Worm (Caenorhabditis elegans) whole organism, young adult: ENCODE data around the gene ZK1086.2.

Experiments used
- T07F8.4 ChIP-seq: sonication (generic microtip); optimal IDR thresholded peaks from 2 replicates; lab custom pipeline; 2016; ENCODE audit warnings: mild to moderate bottlenecking, missing genetic modification characterization, moderate library complexity, missing compliant biosample characterization
- T26A5.8 ChIP-seq: sonication (generic microtip); optimal IDR thresholded peaks from 2 replicates; lab custom pipeline; 2016; ENCODE audit warnings: missing genetic modification characterization, missing compliant biosample characterization
- aptf-3 ChIP-seq: fragments of 200-800 bp; sonication (Bioruptor generic); IDR thresholded peaks from 2 replicates; pipeline ENCODE4 v1.3.6; 2022; ENCODE audit warnings: missing genetic modification characterization, missing compliant biosample characterization
- atf-7 ChIP-seq: sonication (generic microtip); optimal IDR thresholded peaks from 2 replicates; lab custom pipeline; 2017; ENCODE audit warnings: mild to moderate bottlenecking, missing genetic modification characterization, missing compliant biosample characterization
- athp-1 ChIP-seq: sonication (generic microtip); optimal IDR thresholded peaks from 2 replicates; lab custom pipeline; 2017; ENCODE audit warnings: mild to moderate bottlenecking, missing genetic modification characterization, missing compliant biosample characterization
- attf-5 ChIP-seq: fragments of 200-800 bp; sonication (Bioruptor generic); optimal IDR thresholded peaks from 2 replicates; lab custom pipeline; 2018; ENCODE audit warnings: mild to moderate bottlenecking, missing genetic modification characterization, missing compliant biosample characterization
- cebp-1 ChIP-seq, 2 experiments: fragments of 200-800 bp in 1 of 2; sonication (Bioruptor generic) in 1 of 2; sonication (generic microtip) in 1 of 2; IDR thresholded peaks in 1 of 2; optimal IDR thresholded peaks in 1 of 2; 2 replicates each; pipeline versions ENCODE4 v1.3.6 to Lab custom; 2017 to 2022; ENCODE audit warnings: missing compliant biosample characterization in 2 of 2, missing genetic modification characterization in 2 of 2, mild to moderate bottlenecking in 1 of 2, missing genetic modification reagents in 1 of 2, moderate library complexity in 1 of 2
- cebp-2 ChIP-seq: fragments of 200-800 bp; sonication (Bioruptor generic); IDR thresholded peaks from 2 replicates; pipeline ENCODE4 v1.3.6; 2022; ENCODE audit warnings: missing genetic modification characterization, missing compliant biosample characterization
- chd-7 ChIP-seq: sonication (generic microtip); optimal IDR thresholded peaks from 2 replicates; lab custom pipeline; 2016; ENCODE audit warnings: mild to moderate bottlenecking, missing genetic modification characterization, moderate library complexity, missing compliant biosample characterization
- efl-1 ChIP-seq: fragments of 150-350 bp; optimal IDR thresholded peaks from 2 replicates; lab custom pipeline; 2014; ENCODE audit warnings: missing biosample characterization, missing genetic modification reagents, missing genetic modification characterization
- egl-18 ChIP-seq: fragments of 200-800 bp; sonication (Bioruptor generic); IDR thresholded peaks from 2 replicates; pipeline ENCODE4 v1.3.6; 2022; ENCODE audit warnings: missing genetic modification reagents, missing genetic modification characterization, missing compliant biosample characterization
- egrh-3 ChIP-seq: fragments of 200-800 bp; sonication (Bioruptor generic); IDR thresholded peaks from 2 replicates; pipeline ENCODE4 v1.3.6; 2022; ENCODE audit warnings: missing genetic modification reagents, missing genetic modification characterization, missing compliant biosample characterization
- hlh-12 ChIP-seq: sonication (generic microtip); optimal IDR thresholded peaks from 2 replicates; lab custom pipeline; 2016; ENCODE audit warnings: missing genetic modification characterization, missing compliant biosample characterization
- hlh-26 ChIP-seq: fragments of 200-800 bp; sonication (Bioruptor generic); conservative IDR thresholded peaks from 2 replicates; pipeline ENCODE4 v1.3.6; 2022; ENCODE audit warnings: missing genetic modification reagents, missing genetic modification characterization, missing compliant biosample characterization
- hmg-1.2 ChIP-seq: fragments of 200-800 bp; sonication (Bioruptor generic); IDR thresholded peaks from 2 replicates; pipeline ENCODE4 v1.3.6; 2022; ENCODE audit warnings: missing genetic modification reagents, missing genetic modification characterization, missing compliant biosample characterization
- lag-1 ChIP-seq: fragments of 200-800 bp; sonication (Bioruptor generic); IDR thresholded peaks from 2 replicates; pipeline ENCODE4 v1.3.6; 2022; ENCODE audit warnings: missing genetic modification reagents, missing genetic modification characterization, missing compliant biosample characterization
- let-607 ChIP-seq, 2 experiments: fragments of 200-800 bp in 1 of 2; sonication (Bioruptor generic) in 1 of 2; sonication (generic microtip) in 1 of 2; optimal IDR thresholded peaks; 2 replicates each; lab custom pipeline; 2016 to 2018; ENCODE audit warnings: mild to moderate bottlenecking in 2 of 2, missing compliant biosample characterization in 2 of 2, missing genetic modification characterization in 2 of 2, moderate library complexity in 2 of 2, missing genotype in 1 of 2
- lin-35 ChIP-seq, 3 experiments: fragments of 150-350 bp in 2 of 3; sonication (generic microtip) in 1 of 3; optimal IDR thresholded peaks; 2 replicates each; lab custom pipeline; 2014 to 2018; ENCODE audit warnings: missing biosample characterization in 3 of 3, missing genetic modification characterization in 3 of 3, missing genetic modification reagents in 3 of 3
- lin-40 ChIP-seq: sonication (generic microtip); optimal IDR thresholded peaks from 2 replicates; lab custom pipeline; 2016; ENCODE audit warnings: missing genetic modification characterization, mild to moderate bottlenecking, missing compliant biosample characterization, missing genotype, missing genetic modification reagents
- madf-10 ChIP-seq: sonication (generic microtip); optimal IDR thresholded peaks from 2 replicates; lab custom pipeline; 2016; ENCODE audit warnings: mild to moderate bottlenecking, missing genetic modification characterization, missing compliant biosample characterization
- madf-8 ChIP-seq: fragments of 200-800 bp; sonication (Bioruptor generic); conservative IDR thresholded peaks from 2 replicates; pipeline ENCODE4 v1.3.6; 2022; ENCODE audit warnings: missing genetic modification reagents, missing genetic modification characterization, missing compliant biosample characterization
- nfyb-1 ChIP-seq: fragments of 200-800 bp; sonication (Bioruptor generic); IDR thresholded peaks from 2 replicates; pipeline ENCODE4 v1.3.6; 2022; ENCODE audit warnings: missing genetic modification reagents, missing genetic modification characterization, missing compliant biosample characterization
- nhr-120 ChIP-seq: fragments of 200-800 bp; sonication (Bioruptor generic); IDR thresholded peaks from 2 replicates; pipeline ENCODE4 v1.3.6; 2022; ENCODE audit warnings: missing genetic modification characterization, missing compliant biosample characterization
- nhr-80 ChIP-seq: sonication (generic microtip); optimal IDR thresholded peaks from 2 replicates; lab custom pipeline; 2016; ENCODE audit warnings: missing genetic modification characterization, missing compliant biosample characterization
- nhr-90 ChIP-seq: sonication (generic microtip); optimal IDR thresholded peaks from 2 replicates; lab custom pipeline; 2016; ENCODE audit warnings: missing genotype, mild to moderate bottlenecking, missing genetic modification characterization, missing compliant biosample characterization
- pbrm-1 ChIP-seq: fragments of 200-800 bp; sonication (Bioruptor generic); IDR thresholded peaks from 2 replicates; pipeline ENCODE4 v1.3.6; 2022; ENCODE audit warnings: missing genetic modification reagents, missing genetic modification characterization, missing compliant biosample characterization
- pha-4 ChIP-seq: fragments of 150-350 bp; sonication (generic microtip); optimal IDR thresholded peaks from 2 replicates; lab custom pipeline; 2014; ENCODE audit warnings: missing biosample characterization, missing genetic modification reagents, missing genetic modification characterization
- rec-8 ChIP-seq, 2 experiments: sonication (generic microtip); optimal IDR thresholded peaks; 2 replicates each; lab custom pipeline; 2016; ENCODE audit warnings: mild to moderate bottlenecking in 2 of 2, missing genetic modification characterization in 2 of 2, missing genetic modification reagents in 2 of 2, missing genotype in 2 of 2, missing biosample characterization in 1 of 2, missing compliant biosample characterization in 1 of 2, moderate library complexity in 1 of 2
- snpc-4 ChIP-seq, 5 experiments: fragments of 150-350 bp in 1 of 5; sonication (generic microtip) in 4 of 5; optimal IDR thresholded peaks; 2 replicates each; lab custom pipeline; 2014 to 2018; ENCODE audit warnings: missing genetic modification characterization in 5 of 5, missing biosample characterization in 3 of 5, antibody characterized with exemption in 2 of 5, mild to moderate bottlenecking in 2 of 5, missing compliant biosample characterization in 2 of 5, missing genotype in 2 of 5, moderate library complexity in 2 of 5, missing genetic modification reagents in 1 of 5
- tbp1 ChIP-seq: fragments of 200-800 bp; sonication (Bioruptor generic); optimal IDR thresholded peaks from 2 replicates; lab custom pipeline; 2018; ENCODE audit warnings: mild to moderate bottlenecking, missing genetic modification characterization, missing compliant biosample characterization
- unc-62 ChIP-seq: fragments of 150-350 bp; optimal IDR thresholded peaks from 2 replicates; lab custom pipeline; 2014; ENCODE audit warnings: missing biosample characterization, missing genetic modification reagents, missing genetic modification characterization
- zim-3 ChIP-seq: sonication (generic microtip); optimal IDR thresholded peaks from 2 replicates; lab custom pipeline; 2017; ENCODE audit warnings: mild to moderate bottlenecking, missing genetic modification characterization, moderate library complexity, missing compliant biosample characterization
- ztf-18 ChIP-seq: sonication (generic microtip); optimal IDR thresholded peaks from 2 replicates; lab custom pipeline; 2016; ENCODE audit warnings: missing genotype, mild to moderate bottlenecking, missing genetic modification characterization, missing compliant biosample characterization
- ztf-22 ChIP-seq: fragments of 200-800 bp; sonication (Bioruptor generic); optimal IDR thresholded peaks from 2 replicates; lab custom pipeline; 2018; ENCODE audit warnings: mild to moderate bottlenecking, missing genetic modification characterization, moderate library complexity, missing compliant biosample characterization
- ztf-25 ChIP-seq: fragments of 200-800 bp; sonication (Bioruptor generic); IDR thresholded peaks from 2 replicates; pipeline ENCODE4 v1.3.6; 2022; ENCODE audit warnings: missing genetic modification reagents, missing genetic modification characterization, missing compliant biosample characterization
- ztf-28 ChIP-seq: fragments of 200-800 bp; sonication (Bioruptor generic); IDR thresholded peaks from 2 replicates; pipeline ENCODE4 v1.3.6; 2022; ENCODE audit warnings: missing genetic modification reagents, missing genetic modification characterization, missing compliant biosample characterization

ZK1086.2 gene

DNA sequence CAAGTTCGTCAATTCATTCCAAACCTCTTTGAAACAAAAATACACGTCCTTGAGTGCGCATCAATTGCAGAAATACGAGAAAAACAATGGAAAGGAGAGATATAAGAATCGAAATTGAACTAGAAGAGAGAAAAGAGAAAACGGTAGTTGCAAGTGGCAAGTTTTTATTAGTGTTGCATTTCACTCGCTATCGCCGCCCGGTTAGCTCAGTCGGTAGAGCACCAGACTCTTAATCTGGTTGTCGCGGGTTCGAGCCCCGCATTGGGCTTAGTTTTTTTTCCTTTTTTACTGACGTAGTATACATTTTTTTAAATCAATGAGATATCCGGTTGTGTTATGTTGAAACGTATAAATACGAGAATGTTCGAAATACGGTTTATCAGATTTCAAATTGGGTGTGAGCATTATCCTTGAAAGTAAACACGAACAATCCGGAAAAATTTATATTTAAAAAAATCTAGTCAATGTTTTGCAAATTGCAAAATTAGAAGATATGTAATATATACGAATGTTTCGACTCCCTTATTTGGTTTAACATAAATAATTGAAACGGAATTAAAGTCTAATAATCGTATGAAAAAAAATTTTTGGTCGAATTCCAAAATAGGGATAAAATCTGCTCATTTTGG is 11.9 kb downstream of the ZK1086.2 start (continued):
- peak; percentile 39 for TF ChIP-seq zim-3 (tag; lab: Kevin White, UChicago)
- TF ChIP-seq T07F8.4, result peak; percentile 40
- no peak for TF ChIP-seq egl-18
- peak; percentile 51 to 53 for TF ChIP-seq let-607 (tag; optimal IDR thresholded peaks at IDR 0.05; lab: Kevin White, UChicago)
- TF ChIP-seq nhr-90 (tag; lab: Kevin White, UChicago), result peak; percentile 55
- TF ChIP-seq lin-40 (tag; lab: Kevin White, UChicago), result peak; percentile 24
- TF ChIP-seq atf-7, result peak; percentile 18
- TF ChIP-seq aptf-3, result 0 out of 2 replicates have a peak, but pooled peaks have one; percentile 9
- peak; percentile 38 for TF ChIP-seq athp-1 (tag; lab: Kevin White, UChicago)
- TF ChIP-seq pbrm-1, result peak; percentile 74; the same call in 1 of the 2 replicates
- peak; percentile 30 for TF ChIP-seq snpc-4 (GFP tag; optimal IDR thresholded peaks at IDR 0.05; lab: Kevin White, UChicago)
- peak in 3 of 4 experiments; percentile 30 to 77 (median 44) for TF ChIP-seq snpc-4 (tag; optimal IDR thresholded peaks at IDR 0.05; lab: Kevin White, UChicago)
- 0 out of 2 replicates have a peak, but pooled peaks have one; percentile 52 for TF ChIP-seq cebp-2 (GFP tag; lab: Robert Waterston, UW)
- TF ChIP-seq madf-10 (tag; lab: Kevin White, UChicago), result peak; percentile 49
- peak; percentile 23 to 34 for TF ChIP-seq rec-8 (tag; optimal IDR thresholded peaks at IDR 0.05; lab: Kevin White, UChicago)
- TF ChIP-seq lag-1 (GFP tag; lab: Robert Waterston, UW), result no peak
- peak; percentile 42 for TF ChIP-seq hlh-12 (tag; lab: Kevin White, UChicago)
- TF ChIP-seq hmg-1.2 (GFP tag; lab: Robert Waterston, UW), result peak; percentile 79
- 0 out of 2 replicates have a peak, but pooled peaks have one; percentile 57 for TF ChIP-seq ztf-28 (GFP tag; lab: Robert Waterston, UW)
- no peak for TF ChIP-seq unc-62 (GFP tag; lab: Kevin White, UChicago)
- peak in 1 of 3 experiments; percentile 31 for TF ChIP-seq lin-35 (GFP tag; optimal IDR thresholded peaks at IDR 0.05; lab: Kevin White, UChicago)

DNA sequence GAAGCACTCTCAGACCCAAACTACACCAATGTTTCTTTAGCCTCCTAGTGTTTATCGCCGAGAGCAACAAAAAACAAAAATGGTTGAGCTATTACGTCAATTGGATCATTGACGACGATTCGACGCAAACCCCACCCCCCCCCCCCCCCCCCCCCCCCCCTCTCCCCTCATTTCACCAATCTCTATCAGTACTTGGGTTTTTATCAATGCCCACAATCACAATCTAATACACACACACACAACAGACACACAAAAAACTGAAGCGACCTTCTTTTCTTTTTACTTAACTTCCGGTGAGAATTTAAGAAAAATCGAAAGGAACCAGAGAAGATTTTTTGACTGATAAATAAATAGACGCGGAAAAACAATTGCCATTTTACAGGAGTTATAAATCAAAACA is 17.9 kb downstream of the ZK1086.2 start:
- TF ChIP-seq zim-3 (tag; lab: Kevin White, UChicago), result no peak
- TF ChIP-seq lin-40 (tag; lab: Kevin White, UChicago), result no peak
- no peak for TF ChIP-seq snpc-4 (GFP tag; optimal IDR thresholded peaks at IDR 0.05; lab: Kevin White, UChicago)
- TF ChIP-seq snpc-4 (tag; optimal IDR thresholded peaks at IDR 0.05; lab: Kevin White, UChicago), result no peak
- TF ChIP-seq egrh-3 (GFP tag; lab: Robert Waterston, UW), result peak; percentile 95

DNA sequence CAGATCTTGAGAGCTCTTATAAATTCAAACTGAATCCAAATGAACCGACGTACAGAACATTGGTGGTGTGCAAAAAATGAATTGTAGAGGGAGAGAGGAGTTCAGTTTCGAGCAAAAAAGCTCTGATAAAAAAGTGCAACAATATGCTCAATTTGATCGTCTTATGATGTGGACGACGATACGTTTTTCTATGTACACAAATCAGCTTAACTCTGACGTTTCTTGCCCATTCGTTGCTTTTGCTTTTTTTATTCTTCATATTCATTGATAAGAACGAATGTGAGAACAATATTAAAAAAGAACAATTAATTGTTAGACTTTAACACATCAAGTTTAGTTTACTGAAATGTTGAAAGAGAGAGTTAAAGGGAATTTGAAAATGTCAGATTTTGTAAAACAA is 19.3 kb downstream of the ZK1086.2 start:
- peak; percentile 70 for TF ChIP-seq pha-4 (tag; lab: Kevin White, UChicago)
- peak; percentile 73 for TF ChIP-seq nhr-80
- no peak for TF ChIP-seq aptf-3

DNA sequence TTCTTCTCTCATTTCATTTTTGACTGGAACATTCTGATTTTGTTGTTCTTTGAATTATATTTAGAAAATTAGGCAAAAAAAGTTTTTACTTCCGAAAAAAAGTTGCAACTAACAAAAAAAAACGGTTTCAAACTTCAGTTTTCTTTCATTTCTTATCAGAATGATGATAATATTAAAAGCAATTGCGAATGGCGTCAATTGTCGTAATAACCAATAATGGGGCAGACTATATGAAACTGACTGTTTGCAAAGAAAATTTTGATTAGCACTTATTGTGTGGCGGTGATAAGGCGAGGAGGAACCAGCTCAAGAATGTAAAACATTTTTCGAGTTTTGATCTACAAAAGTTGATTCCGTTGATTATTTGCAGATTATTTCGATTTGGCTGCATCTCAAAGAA is 20.7 kb downstream of the ZK1086.2 start:
- TF ChIP-seq atf-7, result peak; percentile 25
- TF ChIP-seq ztf-28 (GFP tag; lab: Robert Waterston, UW), result no peak
- TF ChIP-seq nhr-80, result peak; percentile 87
- peak; percentile 26 for TF ChIP-seq lin-40 (tag; lab: Kevin White, UChicago)

DNA sequence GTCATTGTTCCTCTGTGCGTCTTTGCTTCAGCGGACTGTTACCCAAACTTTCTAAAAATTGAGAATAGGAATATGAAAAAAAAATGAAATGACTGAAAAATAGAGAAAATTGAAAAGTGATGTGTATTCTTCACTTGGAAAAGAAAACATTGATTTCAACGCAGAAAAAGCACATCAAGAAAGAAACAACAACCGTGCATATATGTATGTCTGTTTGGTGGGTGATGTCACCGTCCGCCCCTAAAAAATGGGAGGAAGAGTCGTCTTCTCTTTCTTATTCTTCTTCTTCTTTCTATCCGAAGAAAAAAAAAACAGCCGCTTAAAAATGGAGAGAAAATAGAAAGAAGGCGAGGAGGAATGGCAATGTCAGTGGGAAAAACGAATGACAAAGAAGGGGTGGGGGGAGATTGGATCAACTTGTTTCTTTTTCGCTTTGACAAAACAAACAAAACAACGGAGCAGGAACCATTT is 22.9 kb downstream of the ZK1086.2 start, which contains the start of gene nkb-3:
Gene nkb-3 (minus strand): TSS at position 51 of the 471 bp plus-strand sequence.
- TF ChIP-seq ztf-25 (no peak), tbp1 (no peak), ztf-22 (GFP tag; lab: Kevin White, UChicago) (no peak), lin-40 (tag; lab: Kevin White, UChicago) (peak; percentile 5)

DNA sequence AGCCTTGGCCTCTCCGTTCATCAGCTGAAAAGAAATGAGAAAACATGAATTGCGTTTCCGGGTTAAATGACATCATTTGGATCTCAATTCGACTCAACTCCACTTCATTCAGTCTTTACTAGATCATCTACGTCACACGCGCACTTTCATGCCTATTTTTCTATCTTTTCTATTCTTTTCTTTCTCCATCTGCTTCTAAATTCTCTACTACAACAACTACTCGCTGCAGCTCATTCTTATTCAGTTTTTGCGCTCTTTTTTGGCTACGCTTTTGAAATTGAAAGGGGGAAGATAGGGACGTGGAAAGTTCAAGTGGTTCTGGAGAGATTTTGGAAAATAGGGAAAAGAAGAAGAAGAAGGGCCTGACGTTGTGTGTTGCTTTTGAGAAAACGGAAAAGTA is 24.9 kb downstream of the ZK1086.2 start:
- TF ChIP-seq efl-1 (GFP tag; lab: Kevin White, UChicago), result no peak
- no peak for TF ChIP-seq ztf-18 (tag; lab: Kevin White, UChicago)
- TF ChIP-seq chd-7 (tag; lab: Kevin White, UChicago), result peak; percentile 7
- TF ChIP-seq cebp-2 (GFP tag; lab: Robert Waterston, UW), result no peak
- no peak for TF ChIP-seq lag-1 (GFP tag; lab: Robert Waterston, UW)
- TF ChIP-seq cebp-1 (GFP tag; IDR thresholded peaks at IDR 0.05; lab: Robert Waterston, UW), result no peak
- peak; percentile 18 for TF ChIP-seq cebp-1 (tag; optimal IDR thresholded peaks at IDR 0.05; lab: Kevin White, UChicago)
- TF ChIP-seq atf-7, result peak; percentile 58
- TF ChIP-seq nfyb-1, result 0 out of 2 replicates have a peak, but pooled peaks have one; percentile 34
- TF ChIP-seq lin-35 (GFP tag; optimal IDR thresholded peaks at IDR 0.05; lab: Kevin White, UChicago), result peak in 1 of 3 experiments; percentile 56
- no peak for TF ChIP-seq hlh-26 (GFP tag; lab: Robert Waterston, UW)
- no peak for TF ChIP-seq T26A5.8
- TF ChIP-seq nhr-120 (GFP tag; lab: Robert Waterston, UW), result no peak
- TF ChIP-seq madf-8 (GFP tag; lab: Robert Waterston, UW), result no peak
- no peak for TF ChIP-seq attf-5 (GFP tag; lab: Kevin White, UChicago)
